Fruit fly (Drosophila melanogaster) whole organism, embryonic: ENCODE results near the gene CG31793.

Experiments
- Atf3 ChIP-seq: fragments of 200-800 bp; sonication (Bioruptor generic); optimal IDR thresholded peaks from 3 replicates; lab custom pipeline; 2016; ENCODE audit warnings: missing biosample characterization, missing genetic modification characterization
- CG10209 ChIP-seq: fragments of 200-800 bp; sonication (Bioruptor generic); optimal IDR thresholded peaks from 3 replicates; lab custom pipeline; 2017; ENCODE audit warnings: missing biosample characterization, mild to moderate bottlenecking, missing genetic modification characterization, missing genetic modification reagents
- CG10543 ChIP-seq: fragments of 200-800 bp; sonication (Bioruptor generic); optimal IDR thresholded peaks from 3 replicates; lab custom pipeline; 2017; ENCODE audit warnings: missing biosample characterization, mild to moderate bottlenecking, missing genetic modification characterization, moderate library complexity
- CG11398 ChIP-seq: fragments of 200-800 bp; sonication (Bioruptor generic); optimal IDR thresholded peaks from 2 replicates; lab custom pipeline; 2016; ENCODE audit warnings: missing biosample characterization, missing genetic modification characterization
- CG12104 ChIP-seq: fragments of 200-800 bp; sonication (Bioruptor generic); optimal IDR thresholded peaks from 3 replicates; lab custom pipeline; 2016; ENCODE audit warnings: missing biosample characterization, missing genetic modification characterization
- CG12769 ChIP-seq: fragments of 200-800 bp; sonication (Bioruptor generic); optimal IDR thresholded peaks from 2 replicates; lab custom pipeline; 2019; ENCODE audit warnings: missing biosample characterization, mild to moderate bottlenecking, missing genetic modification characterization, moderate library complexity
- CG13287 ChIP-seq: fragments of 200-800 bp; sonication (Bioruptor generic); IDR thresholded peaks from 2 replicates; pipeline ENCODE4 v1.3.6; 2022; ENCODE audit warnings: missing biosample characterization, missing genetic modification characterization; ENCODE audit not compliant: partially characterized antibody
- CG13775 ChIP-seq: fragments of 200-800 bp; sonication (Bioruptor generic); optimal IDR thresholded peaks from 3 replicates; lab custom pipeline; 2017; ENCODE audit warnings: missing biosample characterization, mild to moderate bottlenecking, missing genetic modification characterization
- CG15601 ChIP-seq: fragments of 200-800 bp; sonication (Bioruptor generic); optimal IDR thresholded peaks from 3 replicates; lab custom pipeline; 2019; ENCODE audit warnings: missing biosample characterization, mild to moderate bottlenecking, missing genetic modification characterization, moderate library complexity
- CG17568 ChIP-seq: fragments of 200-800 bp; sonication (Bioruptor generic); optimal IDR thresholded peaks from 2 replicates; lab custom pipeline; 2018; ENCODE audit warnings: missing biosample characterization, mild to moderate bottlenecking, missing genetic modification characterization, moderate library complexity
- CG18764 ChIP-seq: fragments of 200-800 bp; sonication (Bioruptor generic); optimal IDR thresholded peaks from 3 replicates; lab custom pipeline; 2016; ENCODE audit warnings: missing biosample characterization, missing genetic modification characterization
- CG34224 ChIP-seq: fragments of 200-800 bp; sonication (Bioruptor generic); IDR thresholded peaks from 3 replicates; pipeline ENCODE4 v1.3.6; 2022; ENCODE audit warnings: missing biosample characterization, missing genetic modification characterization; ENCODE audit not compliant: partially characterized antibody
- CG3995 ChIP-seq: fragments of 200-800 bp; sonication (Bioruptor generic); optimal IDR thresholded peaks from 3 replicates; lab custom pipeline; 2016; ENCODE audit warnings: missing biosample characterization, missing genetic modification characterization
- CG4820 ChIP-seq: fragments of 200-800 bp; sonication (Bioruptor generic); optimal IDR thresholded peaks from 3 replicates; lab custom pipeline; 2016; ENCODE audit warnings: missing biosample characterization, missing genetic modification characterization
- CG6254 ChIP-seq: fragments of 200-800 bp; sonication (Bioruptor generic); optimal IDR thresholded peaks from 3 replicates; lab custom pipeline; 2017; ENCODE audit warnings: mild to moderate bottlenecking, missing biosample characterization, missing genetic modification reagents, missing genetic modification characterization
- CG7963 ChIP-seq: fragments of 200-800 bp; sonication (Bioruptor generic); IDR thresholded peaks from 3 replicates; pipeline ENCODE4 v1.3.6; 2022; ENCODE audit warnings: missing biosample characterization, missing genetic modification characterization; ENCODE audit not compliant: partially characterized antibody
- CG9215 ChIP-seq: fragments of 200-800 bp; sonication (Bioruptor generic); IDR thresholded peaks from 2 replicates; pipeline ENCODE4 v1.3.6; 2022; ENCODE audit warnings: missing biosample characterization, missing genetic modification characterization
- CG9727 ChIP-seq: fragments of 200-800 bp; sonication (Bioruptor generic); optimal IDR thresholded peaks from 3 replicates; lab custom pipeline; 2017; ENCODE audit warnings: missing biosample characterization, mild to moderate bottlenecking, missing genetic modification characterization
- CoRest ChIP-seq: fragments of 200-800 bp; sonication (Bioruptor generic); optimal IDR thresholded peaks from 3 replicates; lab custom pipeline; 2018; ENCODE audit warnings: missing biosample characterization, mild to moderate bottlenecking, missing genetic modification characterization, moderate library complexity
- H2.0 ChIP-seq: fragments of 200-800 bp; sonication (Bioruptor generic); IDR thresholded peaks from 2 replicates; pipeline ENCODE4 v1.3.6; 2022; ENCODE audit warnings: missing biosample characterization, missing genetic modification characterization
- Hey ChIP-seq: fragments of 200-800 bp; sonication (Bioruptor generic); optimal IDR thresholded peaks from 3 replicates; lab custom pipeline; 2018; ENCODE audit warnings: missing biosample characterization, mild to moderate bottlenecking, missing genetic modification characterization
- Hmx ChIP-seq: fragments of 200-800 bp; sonication (Bioruptor generic); optimal IDR thresholded peaks from 2 replicates; lab custom pipeline; 2016; ENCODE audit warnings: missing biosample characterization, missing genetic modification characterization
- Hr51 ChIP-seq, 2 experiments: fragments of 200-800 bp; sonication (Bioruptor generic); optimal IDR thresholded peaks; 2 replicates in 1 of 2; 3 replicates in 1 of 2; lab custom pipeline; 2016 to 2018; ENCODE audit warnings: missing biosample characterization in 2 of 2, missing genetic modification characterization in 2 of 2, mild to moderate bottlenecking in 1 of 2, moderate library complexity in 1 of 2
- Kr ChIP-seq: fragments of 200-800 bp; sonication (Bioruptor generic); optimal IDR thresholded peaks from 2 replicates; lab custom pipeline; 2017; ENCODE audit warnings: missing biosample characterization, mild to moderate bottlenecking, missing genetic modification characterization
- NK7.1 ChIP-seq: fragments of 200-800 bp; sonication (Bioruptor generic); optimal IDR thresholded peaks from 3 replicates; lab custom pipeline; 2016; ENCODE audit warnings: missing biosample characterization, missing genetic modification characterization
- Nf-YA ChIP-seq: fragments of 200-800 bp; sonication (Bioruptor generic); IDR thresholded peaks from 2 replicates; pipeline ENCODE4 v1.3.6; 2022; ENCODE audit warnings: missing biosample characterization, missing genetic modification characterization
- Pdp1 ChIP-seq, 2 experiments: fragments of 200-800 bp; sonication (Bioruptor generic); optimal IDR thresholded peaks; 3 replicates each; lab custom pipeline; 2016; ENCODE audit warnings: missing biosample characterization in 2 of 2, missing genetic modification characterization in 2 of 2, mild to moderate bottlenecking in 1 of 2, moderate library complexity in 1 of 2
- ase ChIP-seq: fragments of 200-800 bp; sonication (Bioruptor generic); IDR thresholded peaks from 3 replicates; pipeline ENCODE4 v1.3.6; 2022; ENCODE audit warnings: missing biosample characterization, missing genetic modification characterization
- ato ChIP-seq: fragments of 200-800 bp; sonication (Bioruptor generic); IDR thresholded peaks from 2 replicates; pipeline ENCODE4 v1.3.6; 2022; ENCODE audit warnings: missing biosample characterization, missing genetic modification characterization; ENCODE audit not compliant: partially characterized antibody
- bsh ChIP-seq, 2 experiments: fragments of 200-800 bp; sonication (Bioruptor generic); optimal IDR thresholded peaks; 2 replicates each; lab custom pipeline; 2017 to 2018; ENCODE audit warnings: mild to moderate bottlenecking in 2 of 2, missing biosample characterization in 2 of 2, missing genetic modification characterization in 2 of 2, moderate library complexity in 1 of 2
- cg ChIP-seq: fragments of 200-800 bp; sonication (Bioruptor generic); optimal IDR thresholded peaks from 3 replicates; lab custom pipeline; 2019; ENCODE audit warnings: missing biosample characterization, mild to moderate bottlenecking, missing genetic modification characterization, moderate library complexity
- chinmo ChIP-seq: fragments of 200-800 bp; sonication (Bioruptor generic); IDR thresholded peaks from 4 replicates; pipeline ENCODE4 v1.3.6; 2022; ENCODE audit warnings: missing biosample characterization, missing genetic modification characterization; ENCODE audit not compliant: partially characterized antibody
- emc ChIP-seq: fragments of 200-800 bp; sonication (Bioruptor generic); optimal IDR thresholded peaks from 2 replicates; lab custom pipeline; 2016; ENCODE audit warnings: missing biosample characterization, missing genetic modification characterization
- eve ChIP-seq, 2 experiments: fragments of >200 bp; optimal IDR thresholded peaks; 2 replicates each; lab custom pipeline; 2017; ENCODE audit warnings: missing biosample characterization in 2 of 2, missing genetic modification characterization in 2 of 2
- h ChIP-seq: fragments of >200 bp; optimal IDR thresholded peaks from 2 replicates; lab custom pipeline; 2017
- jumu ChIP-seq: fragments of 200-800 bp; sonication (Bioruptor generic); optimal IDR thresholded peaks from 3 replicates; lab custom pipeline; 2016; ENCODE audit warnings: missing biosample characterization, missing genetic modification characterization
- kah ChIP-seq: fragments of 200-800 bp; sonication (Bioruptor generic); optimal IDR thresholded peaks from 2 replicates; lab custom pipeline; 2018; ENCODE audit warnings: missing biosample characterization, mild to moderate bottlenecking, missing genetic modification characterization
- ken ChIP-seq: fragments of 200-800 bp; sonication (Bioruptor generic); IDR thresholded peaks from 3 replicates; pipeline ENCODE4 v1.3.6; 2022; ENCODE audit warnings: missing biosample characterization, missing genetic modification characterization
- lmd ChIP-seq: fragments of 200-800 bp; sonication (Bioruptor generic); IDR thresholded peaks from 2 replicates; pipeline ENCODE4 v1.3.6; 2022; ENCODE audit warnings: missing biosample characterization, missing genetic modification characterization
- lola ChIP-seq, 3 experiments: fragments of >200 bp in 2 of 3; fragments of 200-800 bp in 1 of 3; sonication (Bioruptor generic) in 1 of 3; optimal IDR thresholded peaks; 2 replicates each; lab custom pipeline; 2017 to 2019; ENCODE audit warnings: missing biosample characterization in 3 of 3, missing genetic modification characterization in 3 of 3, mild to moderate bottlenecking in 1 of 3, moderate library complexity in 1 of 3
- mld ChIP-seq: fragments of 200-800 bp; sonication (Bioruptor generic); IDR thresholded peaks from 3 replicates; pipeline ENCODE4 v1.3.6; 2022; ENCODE audit warnings: missing biosample characterization, missing genetic modification characterization; ENCODE audit not compliant: partially characterized antibody
- pan ChIP-seq, 4 experiments: fragments of >200 bp in 3 of 4; fragments of 200-800 bp in 1 of 4; sonication (Bioruptor generic) in 1 of 4; optimal IDR thresholded peaks in 3 of 4; IDR thresholded peaks in 1 of 4; 2 replicates each; pipeline versions ENCODE4 v1.3.6 to Lab custom; 2017 to 2022; ENCODE audit warnings: missing biosample characterization in 2 of 4, missing genetic modification characterization in 2 of 4, mixed read lengths in 1 of 4
- pnt ChIP-seq: fragments of 200-800 bp; sonication (Bioruptor generic); optimal IDR thresholded peaks from 3 replicates; lab custom pipeline; 2016; ENCODE audit warnings: missing biosample characterization, missing genetic modification characterization
- sc ChIP-seq, 3 experiments: fragments of >200 bp in 2 of 3; fragments of 200-800 bp in 1 of 3; sonication (Bioruptor generic) in 1 of 3; optimal IDR thresholded peaks; 2 replicates in 2 of 3; 3 replicates in 1 of 3; lab custom pipeline; 2017; ENCODE audit warnings: mild to moderate bottlenecking in 1 of 3, missing biosample characterization in 1 of 3, missing genetic modification characterization in 1 of 3, missing genetic modification reagents in 1 of 3
- sd ChIP-seq: fragments of 200-800 bp; sonication (Bioruptor generic); optimal IDR thresholded peaks from 3 replicates; lab custom pipeline; 2018; ENCODE audit warnings: missing biosample characterization, mild to moderate bottlenecking, missing genetic modification characterization, moderate library complexity
- seq ChIP-seq: fragments of 200-800 bp; sonication (Bioruptor generic); IDR thresholded peaks from 2 replicates; pipeline ENCODE4 v1.3.6; 2022; ENCODE audit warnings: missing biosample characterization, missing genetic modification characterization
- sr ChIP-seq: fragments of 200-800 bp; sonication (Bioruptor generic); IDR thresholded peaks from 3 replicates; pipeline ENCODE4 v1.3.6; 2022; ENCODE audit warnings: missing biosample characterization, missing genetic modification characterization
- toy ChIP-seq: fragments of 200-800 bp; sonication (Bioruptor generic); IDR thresholded peaks from 2 replicates; pipeline ENCODE4 v1.3.6; 2022; ENCODE audit warnings: missing biosample characterization, missing genetic modification characterization

CG31793 gene

DNA sequence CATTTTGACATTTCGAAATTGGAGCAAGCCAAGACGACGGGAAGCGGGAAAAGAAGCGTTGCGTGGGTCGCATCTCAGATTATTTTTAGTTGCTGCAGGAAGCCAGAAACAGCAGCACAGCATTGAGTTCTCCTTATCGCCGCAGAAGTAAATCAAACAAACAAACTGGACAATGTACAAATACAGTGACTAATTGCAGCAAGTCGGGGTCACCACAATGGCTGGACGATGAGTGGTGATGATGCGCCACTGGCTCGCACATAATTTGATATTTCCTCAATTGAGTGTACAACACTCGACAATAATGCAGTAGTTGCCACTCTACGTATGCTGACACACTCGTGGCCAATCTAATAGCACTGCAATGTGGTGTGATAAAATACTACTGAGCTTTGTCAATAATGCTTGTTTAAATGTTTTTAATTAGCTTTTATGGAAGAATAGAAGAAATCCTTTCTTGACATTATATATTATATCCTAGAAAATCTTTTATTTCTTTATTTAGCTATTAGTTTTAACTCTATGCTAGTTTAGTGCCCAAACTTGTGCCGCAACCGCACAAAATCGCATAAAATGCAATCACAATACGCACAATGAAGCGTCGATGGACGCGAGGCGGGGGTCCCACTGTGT, 21.1 kb upstream of the CG31793 start (continued):
- TF ChIP-seq lmd (GFP tag; lab: Robert Waterston, UW) (peak; percentile 48), CG17568 (GFP tag; lab: Kevin White, UChicago) (no peak), CG13775 (no peak), eve (GFP tag; optimal IDR thresholded peaks at IDR 0.05; lab: Kevin White, UChicago) (peak in 1 of 2 experiments; percentile 34), sc (optimal IDR thresholded peaks at IDR 0.05; lab: Kevin White, UChicago) (no peak), sc (GFP tag; optimal IDR thresholded peaks at IDR 0.05; lab: Kevin White, UChicago) (no peak), CG7963 (GFP tag; lab: Robert Waterston, UW) (no peak), ken (no peak), CG9727 (GFP tag; lab: Kevin White, UChicago) (peak; percentile 32), Hmx (GFP tag; lab: Kevin White, UChicago) (no peak), chinmo (GFP tag; lab: Robert Waterston, UW) (no peak), bsh (GFP tag; optimal IDR thresholded peaks at IDR 0.05; lab: Kevin White, UChicago) (peak; percentile 65 to 75), pnt (GFP tag; lab: Kevin White, UChicago) (no peak), CG10543 (GFP tag; lab: Kevin White, UChicago) (no peak), CG10209 (peak; percentile 27), CG13287 (GFP tag; lab: Robert Waterston, UW) (no peak), ato (GFP tag; lab: Robert Waterston, UW) (no peak), CG11398 (no peak), kah (no peak), CG18764 (GFP tag; lab: Kevin White, UChicago) (no peak), H2.0 (GFP tag; lab: Robert Waterston, UW) (peak; percentile 38; the same call in 1 of the 2 replicates), mld (GFP tag; lab: Robert Waterston, UW) (no peak), Hr51 (GFP tag; optimal IDR thresholded peaks at IDR 0.05; lab: Kevin White, UChicago) (peak in 1 of 2 experiments; percentile 58), CoRest (tag; lab: Kevin White, UChicago) (peak; percentile 16), cg (GFP tag; lab: Kevin White, UChicago) (no peak), Kr (no peak), CG6254 (no peak), sr (GFP tag; lab: Robert Waterston, UW) (peak; percentile 36; the same call in 1 of the 3 replicates), h (no peak), toy (GFP tag; lab: Robert Waterston, UW) (no peak), jumu (GFP tag; lab: Kevin White, UChicago) (no peak), NK7.1 (no peak), Hey (tag; lab: Kevin White, UChicago) (no peak), pan (optimal IDR thresholded peaks at IDR 0.05; lab: Kevin White, UChicago) (no peak), pan (GFP tag; optimal IDR thresholded peaks at IDR 0.05 in 1 of 2, IDR thresholded peaks at IDR 0.05 in 1 of 2) (no peak), CG9215 (GFP tag; lab: Robert Waterston, UW) (no peak), emc (no peak), lola (GFP tag; optimal IDR thresholded peaks at IDR 0.05; lab: Kevin White, UChicago) (peak in 1 of 3 experiments; percentile 40), sd (no peak), CG12769 (tag; lab: Kevin White, UChicago) (no peak), ase (GFP tag; lab: Robert Waterston, UW) (no peak), seq (GFP tag; lab: Robert Waterston, UW) (no peak), Pdp1 (GFP tag; optimal IDR thresholded peaks at IDR 0.05; lab: Kevin White, UChicago) (no peak), CG3995 (no peak), Atf3 (GFP tag; lab: Kevin White, UChicago) (no peak), CG34224 (no peak), CG15601 (tag; lab: Kevin White, UChicago) (peak; percentile 45), Nf-YA (GFP tag; lab: Robert Waterston, UW) (no peak), CG4820 (GFP tag; lab: Kevin White, UChicago) (peak; percentile 18), CG12104 (GFP tag; lab: Kevin White, UChicago) (no peak)
